Fruit fly (Drosophila melanogaster) whole organism, embryonic: Measurements from ENCODE around the gene Prx1.

Source experiments
- Atf6 ChIP-seq: fragments of 200-800 bp; sonication (Bioruptor generic); IDR thresholded peaks from 2 replicates; pipeline ENCODE4 v1.3.6; 2022; ENCODE audit warnings: missing biosample characterization, missing genetic modification characterization
- Blimp-1 ChIP-seq: fragments of 200-800 bp; sonication (Bioruptor generic); optimal IDR thresholded peaks from 3 replicates; lab custom pipeline; 2018; ENCODE audit warnings: missing biosample characterization, missing genetic modification characterization, mild to moderate bottlenecking, moderate library complexity, missing genetic modification reagents
- Bteb2 ChIP-seq: fragments of 200-800 bp; sonication (Bioruptor generic); optimal IDR thresholded peaks from 2 replicates; lab custom pipeline; 2016; ENCODE audit warnings: missing biosample characterization, missing genetic modification characterization
- CG10321 ChIP-seq: fragments of 200-800 bp; sonication (Bioruptor generic); IDR thresholded peaks from 2 replicates; pipeline ENCODE4 v1.3.6; 2022; ENCODE audit warnings: missing biosample characterization, missing genetic modification characterization
- CG10654 ChIP-seq: fragments of 200-800 bp; sonication (Bioruptor generic); optimal IDR thresholded peaks from 2 replicates; lab custom pipeline; 2016; ENCODE audit warnings: missing biosample characterization, missing genetic modification characterization
- CG10959 ChIP-seq: fragments of 200-800 bp; sonication (Bioruptor generic); IDR thresholded peaks from 2 replicates; pipeline ENCODE4 v1.3.6; 2022; ENCODE audit warnings: missing biosample characterization, missing genetic modification characterization
- CG11398 ChIP-seq: fragments of 200-800 bp; sonication (Bioruptor generic); optimal IDR thresholded peaks from 2 replicates; lab custom pipeline; 2016; ENCODE audit warnings: missing biosample characterization, missing genetic modification characterization
- CG11504 ChIP-seq: fragments of 200-800 bp; sonication (Bioruptor generic); optimal IDR thresholded peaks from 3 replicates; lab custom pipeline; 2019; ENCODE audit warnings: missing biosample characterization, mild to moderate bottlenecking, missing genetic modification characterization, moderate library complexity
- CG12104 ChIP-seq: fragments of 200-800 bp; sonication (Bioruptor generic); optimal IDR thresholded peaks from 3 replicates; lab custom pipeline; 2016; ENCODE audit warnings: missing biosample characterization, missing genetic modification characterization
- CG1233 ChIP-seq: fragments of 200-800 bp; sonication (Bioruptor generic); optimal IDR thresholded peaks from 4 replicates; lab custom pipeline; 2018; ENCODE audit warnings: missing biosample characterization, mild to moderate bottlenecking, missing genetic modification characterization
- CG12942 ChIP-seq: fragments of 200-800 bp; sonication (Bioruptor generic); optimal IDR thresholded peaks from 3 replicates; lab custom pipeline; 2016; ENCODE audit warnings: missing biosample characterization, missing genetic modification characterization
- CG14014 ChIP-seq: fragments of 200-800 bp; sonication (Bioruptor generic); IDR thresholded peaks from 2 replicates; pipeline ENCODE4 v1.3.6; 2022; ENCODE audit warnings: missing biosample characterization, missing genetic modification characterization
- CG14441 ChIP-seq: fragments of 200-800 bp; sonication (Bioruptor generic); IDR thresholded peaks from 2 replicates; pipeline ENCODE4 v1.3.6; 2022; ENCODE audit warnings: missing biosample characterization, missing genetic modification characterization
- CG15073 ChIP-seq: fragments of 200-800 bp; sonication (Bioruptor generic); optimal IDR thresholded peaks from 2 replicates; lab custom pipeline; 2016; ENCODE audit warnings: missing biosample characterization, missing genetic modification characterization
- CG1647 ChIP-seq: fragments of 200-800 bp; sonication (Bioruptor generic); optimal IDR thresholded peaks from 3 replicates; lab custom pipeline; 2016; ENCODE audit warnings: missing biosample characterization, missing genetic modification characterization
- CG30020 ChIP-seq: fragments of 200-800 bp; optimal IDR thresholded peaks from 2 replicates; lab custom pipeline; 2019; ENCODE audit warnings: missing biosample characterization, mild to moderate bottlenecking, missing genetic modification characterization, moderate library complexity
- CG3065 ChIP-seq: fragments of 200-800 bp; sonication (Bioruptor generic); optimal IDR thresholded peaks from 2 replicates; lab custom pipeline; 2016; ENCODE audit warnings: missing biosample characterization, missing genetic modification characterization
- CG33213 ChIP-seq: fragments of 200-800 bp; sonication (Bioruptor generic); optimal IDR thresholded peaks from 3 replicates; lab custom pipeline; 2016; ENCODE audit warnings: missing biosample characterization, missing genetic modification characterization
- CG4617 ChIP-seq: fragments of 200-800 bp; sonication (Bioruptor generic); optimal IDR thresholded peaks from 3 replicates; lab custom pipeline; 2016; ENCODE audit warnings: missing biosample characterization, missing genetic modification characterization, borderline replicate concordance
- CG7987 ChIP-seq: fragments of 200-800 bp; sonication (Bioruptor generic); optimal IDR thresholded peaks from 2 replicates; lab custom pipeline; 2018; ENCODE audit warnings: missing biosample characterization, mild to moderate bottlenecking, missing genetic modification characterization, moderate library complexity
- CG8765 ChIP-seq: fragments of 200-800 bp; sonication (Bioruptor generic); IDR thresholded peaks from 2 replicates; pipeline ENCODE4 v1.3.6; 2022; ENCODE audit warnings: missing biosample characterization, missing genetic modification characterization
- CG9215 ChIP-seq: fragments of 200-800 bp; sonication (Bioruptor generic); IDR thresholded peaks from 2 replicates; pipeline ENCODE4 v1.3.6; 2022; ENCODE audit warnings: missing biosample characterization, missing genetic modification characterization
- H2.0 ChIP-seq: fragments of 200-800 bp; sonication (Bioruptor generic); IDR thresholded peaks from 2 replicates; pipeline ENCODE4 v1.3.6; 2022; ENCODE audit warnings: missing biosample characterization, missing genetic modification characterization
- Hr39 ChIP-seq: fragments of >200 bp; optimal IDR thresholded peaks from 2 replicates; lab custom pipeline; 2017
- Hr78 ChIP-seq, 2 experiments: fragments of 200-800 bp in 1 of 2; fragments of >200 bp in 1 of 2; sonication (Bioruptor generic) in 1 of 2; optimal IDR thresholded peaks; 2 replicates each; lab custom pipeline; 2017 to 2019; ENCODE audit warnings: missing biosample characterization in 2 of 2, missing genetic modification characterization in 2 of 2, mild to moderate bottlenecking in 1 of 2, moderate library complexity in 1 of 2
- NC2α ChIP-seq: fragments of 200-800 bp; sonication (Bioruptor generic); optimal IDR thresholded peaks from 2 replicates; lab custom pipeline; 2016; ENCODE audit warnings: missing biosample characterization, missing genetic modification characterization
- Nf-YA ChIP-seq: fragments of 200-800 bp; sonication (Bioruptor generic); IDR thresholded peaks from 2 replicates; pipeline ENCODE4 v1.3.6; 2022; ENCODE audit warnings: missing biosample characterization, missing genetic modification characterization
- Stat92E ChIP-seq, 3 experiments: fragments of >200 bp in 2 of 3; fragments of 200-800 bp in 1 of 3; sonication (Bioruptor generic) in 1 of 3; optimal IDR thresholded peaks; 2 replicates each; lab custom pipeline; 2017 to 2019; ENCODE audit warnings: missing biosample characterization in 3 of 3, missing genetic modification characterization in 3 of 3, mild to moderate bottlenecking in 1 of 3, moderate library complexity in 1 of 3
- Tbp ChIP-seq: fragments of >200 bp; optimal IDR thresholded peaks from 2 replicates; lab custom pipeline; 2018; ENCODE audit warnings: missing biosample characterization, missing genetic modification characterization
- Usf ChIP-seq: fragments of 200-800 bp; sonication (Bioruptor generic); optimal IDR thresholded peaks from 2 replicates; lab custom pipeline; 2017; ENCODE audit warnings: missing genotype, missing biosample characterization, missing genetic modification characterization
- ara ChIP-seq: fragments of 200-800 bp; sonication (Bioruptor generic); IDR thresholded peaks from 2 replicates; pipeline ENCODE4 v1.3.6; 2022; ENCODE audit warnings: missing biosample characterization, missing genetic modification characterization
- ci ChIP-seq: fragments of 200-800 bp; sonication (Bioruptor generic); IDR thresholded peaks from 3 replicates; pipeline ENCODE4 v1.3.6; 2022; ENCODE audit warnings: missing biosample characterization, missing genetic modification characterization
- da ChIP-seq: fragments of 200-800 bp; sonication (Bioruptor generic); optimal IDR thresholded peaks from 2 replicates; lab custom pipeline; 2016; ENCODE audit warnings: missing biosample characterization, missing genetic modification characterization
- fd3F ChIP-seq: fragments of 200-800 bp; sonication (Bioruptor generic); optimal IDR thresholded peaks from 2 replicates; lab custom pipeline; 2018; ENCODE audit warnings: missing biosample characterization, mild to moderate bottlenecking, missing genetic modification characterization, moderate library complexity
- gsb-n ChIP-seq: fragments of 200-800 bp; sonication (Bioruptor generic); optimal IDR thresholded peaks from 3 replicates; lab custom pipeline; 2018; ENCODE audit warnings: missing biosample characterization, mild to moderate bottlenecking, missing genetic modification characterization
- hb ChIP-seq: fragments of 200-800 bp; sonication (Bioruptor generic); IDR thresholded peaks from 3 replicates; pipeline ENCODE4 v1.3.6; 2022; ENCODE audit warnings: missing biosample characterization, missing genetic modification characterization; ENCODE audit not compliant: partially characterized antibody
- hkb ChIP-seq, 2 experiments: fragments of 200-800 bp in 1 of 2; fragments of >200 bp in 1 of 2; sonication (Bioruptor generic) in 1 of 2; IDR thresholded peaks in 1 of 2; optimal IDR thresholded peaks in 1 of 2; 2 replicates each; pipeline versions ENCODE4 v1.3.6 to Lab custom; 2017 to 2022; ENCODE audit warnings: missing biosample characterization in 1 of 2, missing genetic modification characterization in 1 of 2
- kah ChIP-seq: fragments of 200-800 bp; sonication (Bioruptor generic); optimal IDR thresholded peaks from 2 replicates; lab custom pipeline; 2018; ENCODE audit warnings: missing biosample characterization, mild to moderate bottlenecking, missing genetic modification characterization
- lmd ChIP-seq: fragments of 200-800 bp; sonication (Bioruptor generic); IDR thresholded peaks from 2 replicates; pipeline ENCODE4 v1.3.6; 2022; ENCODE audit warnings: missing biosample characterization, missing genetic modification characterization
- lov ChIP-seq, 2 experiments: fragments of 200-800 bp in 1 of 2; fragments of >200 bp in 1 of 2; sonication (Bioruptor generic) in 1 of 2; IDR thresholded peaks in 1 of 2; optimal IDR thresholded peaks in 1 of 2; 2 replicates in 1 of 2; 3 replicates in 1 of 2; pipeline versions ENCODE4 v1.3.6 to Lab custom; 2017 to 2022; ENCODE audit warnings: missing biosample characterization in 1 of 2, missing genetic modification characterization in 1 of 2
- otp ChIP-seq: fragments of 200-800 bp; sonication (Bioruptor generic); IDR thresholded peaks from 3 replicates; pipeline ENCODE4, ENCODE4 v1.3.6; 2022; ENCODE audit warnings: missing biosample characterization, missing genetic modification characterization
- rib ChIP-seq: fragments of 200-800 bp; sonication (Bioruptor generic); IDR thresholded peaks from 2 replicates; pipeline ENCODE4 v1.3.6; 2022; ENCODE audit warnings: missing biosample characterization, missing genetic modification characterization
- sens ChIP-seq: fragments of 200-800 bp; sonication (Bioruptor generic); peaks from one replicate; lab custom pipeline; 2016; ENCODE audit warnings: missing biosample characterization, missing genetic modification characterization
- sim ChIP-seq: fragments of 200-800 bp; sonication (Bioruptor generic); IDR thresholded peaks from 2 replicates; pipeline ENCODE4 v1.3.6; 2022; ENCODE audit warnings: missing biosample characterization, missing genetic modification characterization
- ssp ChIP-seq: fragments of 200-800 bp; sonication (Bioruptor generic); IDR thresholded peaks from 2 replicates; pipeline ENCODE4 v1.3.6; 2022; ENCODE audit warnings: missing biosample characterization, missing genetic modification characterization
- tin ChIP-seq: fragments of 200-800 bp; sonication (Bioruptor generic); optimal IDR thresholded peaks from 3 replicates; lab custom pipeline; 2016; ENCODE audit warnings: missing biosample characterization, missing genetic modification characterization
- trh ChIP-seq: fragments of 200-800 bp; sonication (Bioruptor generic); optimal IDR thresholded peaks from 2 replicates; lab custom pipeline; 2016; ENCODE audit warnings: missing biosample characterization, missing genetic modification characterization
- zen ChIP-seq: fragments of 200-800 bp; sonication (Bioruptor generic); optimal IDR thresholded peaks from 3 replicates; lab custom pipeline; 2018; ENCODE audit warnings: missing biosample characterization, mild to moderate bottlenecking, missing genetic modification characterization, moderate library complexity
- zfh2 ChIP-seq: fragments of 200-800 bp; sonication (Bioruptor generic); optimal IDR thresholded peaks from 2 replicates; lab custom pipeline; 2016; ENCODE audit warnings: missing biosample characterization, missing genetic modification characterization

Prx1 gene

dm6 chr3L:15169795-15170194 lies 37.8 kb upstream of the Prx1 start (continued):
- no peak for TF ChIP-seq kah (GFP tag; lab: Kevin White, UChicago)
- TF ChIP-seq Hr78 (GFP tag; optimal IDR thresholded peaks at IDR 0.05; lab: Kevin White, UChicago), result peak in 1 of 2 experiments; percentile 52
- TF ChIP-seq CG11398 (GFP tag; lab: Kevin White, UChicago), result no peak
- TF ChIP-seq CG11504 (tag; lab: Kevin White, UChicago), result no peak
- TF ChIP-seq CG14441 (GFP tag; lab: Robert Waterston, UW), result 0 out of 2 replicates have a peak, but pooled peaks have one; percentile 18
- 0 out of 2 replicates have a peak, but pooled peaks have one; percentile 14 for TF ChIP-seq lmd (GFP tag; lab: Robert Waterston, UW)
- TF ChIP-seq CG1233, result no peak
- TF ChIP-seq CG10321 (GFP tag; lab: Robert Waterston, UW), result no peak
- no peak for TF ChIP-seq CG12942 (GFP tag; lab: Kevin White, UChicago)
- no peak for TF ChIP-seq sim (GFP tag; lab: Robert Waterston, UW)
- TF ChIP-seq zfh2 (GFP tag; lab: Kevin White, UChicago), result no peak
- no peak for TF ChIP-seq Hr39 (lab: Kevin White, UChicago)
- no peak for TF ChIP-seq CG3065 (GFP tag; lab: Kevin White, UChicago)
- no peak for TF ChIP-seq rib (GFP tag; lab: Robert Waterston, UW)
- no peak for TF ChIP-seq Tbp (GFP tag; lab: Kevin White, UChicago)
- TF ChIP-seq Stat92E (GFP tag; optimal IDR thresholded peaks at IDR 0.05; lab: Kevin White, UChicago), result no peak
- TF ChIP-seq hb, result no peak
- no peak for TF ChIP-seq CG10959 (GFP tag; lab: Robert Waterston, UW)
- no peak for TF ChIP-seq CG9215 (GFP tag; lab: Robert Waterston, UW)
- TF ChIP-seq tin (GFP tag; lab: Kevin White, UChicago), result no peak
- 0 out of 3 replicates have a peak, but pooled peaks have one; percentile 11 for TF ChIP-seq otp (GFP tag; lab: Robert Waterston, UW)
- TF ChIP-seq CG1647 (GFP tag; lab: Kevin White, UChicago), result no peak
- TF ChIP-seq, all 482 proteins: peak for 6

dm6 chr3L:15171769-15172403 lies 35.8 kb upstream of the Prx1 start:
- TF ChIP-seq CG33213 (GFP tag; lab: Kevin White, UChicago) (no peak), hkb (optimal IDR thresholded peaks at IDR 0.05; lab: Kevin White, UChicago) (no peak), hkb (GFP tag; IDR thresholded peaks at IDR 0.05; lab: Robert Waterston, UW) (0 out of 2 replicates have a peak, but pooled peaks have one; percentile 9), da (GFP tag; lab: Kevin White, UChicago) (no peak), CG3065 (GFP tag; lab: Kevin White, UChicago) (no peak), ssp (no peak), CG15073 (GFP tag; lab: Kevin White, UChicago) (no peak), CG7987 (GFP tag; lab: Kevin White, UChicago) (no peak), Blimp-1 (GFP tag; lab: Kevin White, UChicago) (peak; percentile 53), ci (GFP tag; lab: Robert Waterston, UW) (no peak), Usf (no peak), Atf6 (GFP tag; lab: Robert Waterston, UW) (no peak), CG4617 (GFP tag; lab: Kevin White, UChicago) (no peak), CG30020 (tag; lab: Kevin White, UChicago) (no peak), lov (optimal IDR thresholded peaks at IDR 0.05; lab: Kevin White, UChicago) (no peak), lov (GFP tag; IDR thresholded peaks at IDR 0.05; lab: Robert Waterston, UW) (no peak), CG8765 (GFP tag; lab: Robert Waterston, UW) (no peak), kah (GFP tag; lab: Kevin White, UChicago) (no peak), gsb-n (tag; lab: Kevin White, UChicago) (no peak), NC2α (GFP tag; lab: Kevin White, UChicago) (no peak), tin (GFP tag; lab: Kevin White, UChicago) (peak; percentile 1), zen (no peak), sens (peak; percentile 77), CG12104 (GFP tag; lab: Kevin White, UChicago) (peak; percentile 28), CG14014 (GFP tag; lab: Robert Waterston, UW) (no peak), Bteb2 (no peak), CG10654 (GFP tag; lab: Kevin White, UChicago) (no peak), H2.0 (no peak), fd3F (no peak), Nf-YA (peak; percentile 67), ara (GFP tag; lab: Robert Waterston, UW) (no peak), trh (GFP tag; lab: Kevin White, UChicago) (no peak)
